Fruit fly (Drosophila melanogaster) whole organism, embryonic: ENCODE results near the gene Rab9Db.

Experiments used
- B-H1 ChIP-seq: fragments of 200-800 bp; sonication (Bioruptor generic); IDR thresholded peaks from 3 replicates; pipeline ENCODE4 v1.3.6; 2022; ENCODE audit warnings: missing biosample characterization, missing genetic modification characterization
- B-H2 ChIP-seq: fragments of 200-800 bp; sonication (Bioruptor generic); optimal IDR thresholded peaks from 2 replicates; lab custom pipeline; 2018; ENCODE audit warnings: missing biosample characterization, mild to moderate bottlenecking, missing genetic modification characterization
- CG10321 ChIP-seq: fragments of 200-800 bp; sonication (Bioruptor generic); IDR thresholded peaks from 2 replicates; pipeline ENCODE4 v1.3.6; 2022; ENCODE audit warnings: missing biosample characterization, missing genetic modification characterization
- CG10366 ChIP-seq: fragments of 200-800 bp; sonication (Bioruptor generic); IDR thresholded peaks from 2 replicates; pipeline ENCODE4 v1.3.6; 2022; ENCODE audit warnings: missing biosample characterization, missing genetic modification characterization
- CG11398 ChIP-seq: fragments of 200-800 bp; sonication (Bioruptor generic); optimal IDR thresholded peaks from 2 replicates; lab custom pipeline; 2016; ENCODE audit warnings: missing biosample characterization, missing genetic modification characterization
- CG12104 ChIP-seq: fragments of 200-800 bp; sonication (Bioruptor generic); optimal IDR thresholded peaks from 3 replicates; lab custom pipeline; 2016; ENCODE audit warnings: missing biosample characterization, missing genetic modification characterization
- CG13123 ChIP-seq: fragments of 200-800 bp; sonication (Bioruptor generic); optimal IDR thresholded peaks from 2 replicates; lab custom pipeline; 2016; ENCODE audit warnings: missing biosample characterization, missing genetic modification characterization
- CG13894 ChIP-seq: fragments of 200-800 bp; sonication (Bioruptor generic); optimal IDR thresholded peaks from 3 replicates; lab custom pipeline; 2018; ENCODE audit warnings: missing biosample characterization, mild to moderate bottlenecking, missing genetic modification characterization, moderate library complexity
- CG15696 ChIP-seq: fragments of 200-800 bp; sonication (Bioruptor generic); optimal IDR thresholded peaks from 2 replicates; lab custom pipeline; 2019; ENCODE audit warnings: missing biosample characterization, mild to moderate bottlenecking, missing genetic modification characterization, moderate library complexity
- CG1603 ChIP-seq: fragments of 200-800 bp; sonication (Bioruptor generic); optimal IDR thresholded peaks from 2 replicates; lab custom pipeline; 2019; ENCODE audit warnings: missing biosample characterization, mild to moderate bottlenecking, missing genetic modification characterization, moderate library complexity
- CG18764 ChIP-seq: fragments of 200-800 bp; sonication (Bioruptor generic); optimal IDR thresholded peaks from 3 replicates; lab custom pipeline; 2016; ENCODE audit warnings: missing biosample characterization, missing genetic modification characterization
- CG32772 ChIP-seq: fragments of 200-800 bp; sonication (Bioruptor generic); IDR thresholded peaks from 2 replicates; pipeline ENCODE4 v1.3.6; 2022; ENCODE audit warnings: missing biosample characterization, missing genetic modification characterization
- CG33213 ChIP-seq: fragments of 200-800 bp; sonication (Bioruptor generic); optimal IDR thresholded peaks from 3 replicates; lab custom pipeline; 2016; ENCODE audit warnings: missing biosample characterization, missing genetic modification characterization
- CG6689 ChIP-seq: fragments of 200-800 bp; sonication (Bioruptor generic); IDR thresholded peaks from 2 replicates; pipeline ENCODE4 v1.3.6; 2022; ENCODE audit warnings: missing biosample characterization, missing genetic modification characterization
- CG7357 ChIP-seq: fragments of 200-800 bp; sonication (Bioruptor generic); IDR thresholded peaks from 3 replicates; pipeline ENCODE4 v1.3.6; 2022; ENCODE audit warnings: missing biosample characterization, missing genetic modification characterization
- CG7745 ChIP-seq: fragments of 200-800 bp; sonication (Bioruptor generic); optimal IDR thresholded peaks from 2 replicates; lab custom pipeline; 2018; ENCODE audit warnings: missing biosample characterization, mild to moderate bottlenecking, missing genetic modification characterization, moderate library complexity
- CG9727 ChIP-seq: fragments of 200-800 bp; sonication (Bioruptor generic); optimal IDR thresholded peaks from 3 replicates; lab custom pipeline; 2017; ENCODE audit warnings: missing biosample characterization, mild to moderate bottlenecking, missing genetic modification characterization
- CTCF ChIP-seq: fragments of 200-800 bp; sonication (Bioruptor generic); optimal IDR thresholded peaks from 2 replicates; lab custom pipeline; 2017; ENCODE audit warnings: missing biosample characterization, mild to moderate bottlenecking, missing genetic modification characterization, moderate library complexity
- CoRest ChIP-seq: fragments of 200-800 bp; sonication (Bioruptor generic); optimal IDR thresholded peaks from 3 replicates; lab custom pipeline; 2018; ENCODE audit warnings: missing biosample characterization, mild to moderate bottlenecking, missing genetic modification characterization, moderate library complexity
- D19B ChIP-seq: fragments of 200-800 bp; sonication (Bioruptor generic); optimal IDR thresholded peaks from 2 replicates; lab custom pipeline; 2017; ENCODE audit warnings: missing biosample characterization, mild to moderate bottlenecking, missing genetic modification characterization
- Deaf1 ChIP-seq: fragments of 200-800 bp; optimal IDR thresholded peaks from 3 replicates; lab custom pipeline; 2019; ENCODE audit warnings: missing biosample characterization, mild to moderate bottlenecking, missing genetic modification characterization, moderate library complexity
- Dfd ChIP-seq, 2 experiments: fragments of >200 bp; optimal IDR thresholded peaks; 2 replicates each; lab custom pipeline; 2017; ENCODE audit warnings: missing biosample characterization in 2 of 2, missing genetic modification characterization in 2 of 2
- Drgx ChIP-seq: fragments of 200-800 bp; sonication (Bioruptor generic); IDR thresholded peaks from 2 replicates; pipeline ENCODE4 v1.3.6; 2022; ENCODE audit warnings: missing biosample characterization, missing genetic modification characterization
- Fer3 ChIP-seq: fragments of 200-800 bp; sonication (Bioruptor generic); optimal IDR thresholded peaks from 2 replicates; lab custom pipeline; 2018; ENCODE audit warnings: missing biosample characterization, mild to moderate bottlenecking, missing genetic modification characterization, moderate library complexity
- Hey ChIP-seq: fragments of 200-800 bp; sonication (Bioruptor generic); optimal IDR thresholded peaks from 3 replicates; lab custom pipeline; 2018; ENCODE audit warnings: missing biosample characterization, mild to moderate bottlenecking, missing genetic modification characterization
- MTF-1 ChIP-seq: fragments of 200-800 bp; sonication (Bioruptor generic); optimal IDR thresholded peaks from 2 replicates; lab custom pipeline; 2018; ENCODE audit warnings: missing biosample characterization, mild to moderate bottlenecking, missing genetic modification characterization, borderline replicate concordance
- Nf-YC ChIP-seq: fragments of 200-800 bp; optimal IDR thresholded peaks from 3 replicates; lab custom pipeline; 2019; ENCODE audit warnings: missing biosample characterization, mild to moderate bottlenecking, missing genetic modification characterization, moderate library complexity
- Side ChIP-seq: fragments of 200-800 bp; sonication (Bioruptor generic); optimal IDR thresholded peaks from 2 replicates; lab custom pipeline; 2016; ENCODE audit warnings: missing biosample characterization, missing genetic modification characterization
- Spps ChIP-seq: fragments of 200-800 bp; sonication (Bioruptor generic); optimal IDR thresholded peaks from 2 replicates; lab custom pipeline; 2018; ENCODE audit warnings: missing biosample characterization, mild to moderate bottlenecking, missing genetic modification characterization
- Sry-β ChIP-seq: fragments of 200-800 bp; sonication (Bioruptor generic); optimal IDR thresholded peaks from 2 replicates; lab custom pipeline; 2018; ENCODE audit warnings: missing biosample characterization, mild to moderate bottlenecking, missing genetic modification characterization, moderate library complexity
- Stat92E ChIP-seq, 3 experiments: fragments of >200 bp in 2 of 3; fragments of 200-800 bp in 1 of 3; sonication (Bioruptor generic) in 1 of 3; optimal IDR thresholded peaks; 2 replicates each; lab custom pipeline; 2017 to 2019; ENCODE audit warnings: missing biosample characterization in 3 of 3, missing genetic modification characterization in 3 of 3, mild to moderate bottlenecking in 1 of 3, moderate library complexity in 1 of 3
- TFAM ChIP-seq: fragments of 200-800 bp; sonication (Bioruptor generic); optimal IDR thresholded peaks from 2 replicates; lab custom pipeline; 2017; ENCODE audit warnings: missing biosample characterization, missing genetic modification characterization, inconsistent platforms
- Vsx1 ChIP-seq: fragments of 200-800 bp; sonication (Bioruptor generic); optimal IDR thresholded peaks from 2 replicates; lab custom pipeline; 2017; ENCODE audit warnings: missing biosample characterization, mild to moderate bottlenecking, missing genetic modification characterization, missing genetic modification reagents
- abd-A ChIP-seq: fragments of 200-800 bp; sonication (Bioruptor generic); optimal IDR thresholded peaks from 3 replicates; lab custom pipeline; 2019; ENCODE audit warnings: missing biosample characterization, mild to moderate bottlenecking, missing genetic modification characterization, moderate library complexity
- br ChIP-seq: fragments of >200 bp; optimal IDR thresholded peaks from 2 replicates; lab custom pipeline; 2017
- cg ChIP-seq: fragments of 200-800 bp; sonication (Bioruptor generic); optimal IDR thresholded peaks from 3 replicates; lab custom pipeline; 2019; ENCODE audit warnings: missing biosample characterization, mild to moderate bottlenecking, missing genetic modification characterization, moderate library complexity
- dan ChIP-seq: fragments of 200-800 bp; sonication (Bioruptor generic); IDR thresholded peaks from 2 replicates; pipeline ENCODE4 v1.3.6; 2022; ENCODE audit warnings: missing biosample characterization, missing genetic modification characterization
- dati ChIP-seq: fragments of 200-800 bp; sonication (Bioruptor generic); IDR thresholded peaks from 2 replicates; pipeline ENCODE4 v1.3.6; 2022; ENCODE audit warnings: missing biosample characterization, missing genetic modification characterization
- dimm ChIP-seq: fragments of 200-800 bp; sonication (Bioruptor generic); IDR thresholded peaks from 2 replicates; pipeline ENCODE4 v1.3.6; 2022; ENCODE audit warnings: missing biosample characterization, missing genetic modification characterization
- dmrt11E ChIP-seq: fragments of 200-800 bp; sonication (Bioruptor generic); optimal IDR thresholded peaks from 3 replicates; lab custom pipeline; 2018; ENCODE audit warnings: missing biosample characterization, mild to moderate bottlenecking, missing genetic modification characterization, moderate library complexity
- gsb-n ChIP-seq: fragments of 200-800 bp; sonication (Bioruptor generic); optimal IDR thresholded peaks from 3 replicates; lab custom pipeline; 2018; ENCODE audit warnings: missing biosample characterization, mild to moderate bottlenecking, missing genetic modification characterization
- hkb ChIP-seq, 2 experiments: fragments of 200-800 bp in 1 of 2; fragments of >200 bp in 1 of 2; sonication (Bioruptor generic) in 1 of 2; IDR thresholded peaks in 1 of 2; optimal IDR thresholded peaks in 1 of 2; 2 replicates each; pipeline versions ENCODE4 v1.3.6 to Lab custom; 2017 to 2022; ENCODE audit warnings: missing biosample characterization in 1 of 2, missing genetic modification characterization in 1 of 2
- insv ChIP-seq, 2 experiments: fragments of 200-800 bp; sonication (Bioruptor generic); optimal IDR thresholded peaks; 3 replicates each; lab custom pipeline; 2016 to 2018; ENCODE audit warnings: missing biosample characterization in 2 of 2, missing genetic modification characterization in 2 of 2
- luna ChIP-seq: fragments of 200-800 bp; sonication (Bioruptor generic); optimal IDR thresholded peaks from 2 replicates; lab custom pipeline; 2016; ENCODE audit warnings: missing biosample characterization, missing genetic modification characterization
- nau ChIP-seq: fragments of 200-800 bp; sonication (Bioruptor generic); optimal IDR thresholded peaks from 3 replicates; lab custom pipeline; 2017; ENCODE audit warnings: missing biosample characterization, mild to moderate bottlenecking, missing genetic modification characterization, missing genetic modification reagents
- nom ChIP-seq: fragments of 200-800 bp; sonication (Bioruptor generic); optimal IDR thresholded peaks from 2 replicates; lab custom pipeline; 2017; ENCODE audit warnings: missing biosample characterization, missing genetic modification characterization, mild to moderate bottlenecking, moderate library complexity, missing genetic modification reagents
- otp ChIP-seq: fragments of 200-800 bp; sonication (Bioruptor generic); IDR thresholded peaks from 3 replicates; pipeline ENCODE4, ENCODE4 v1.3.6; 2022; ENCODE audit warnings: missing biosample characterization, missing genetic modification characterization
- sd ChIP-seq: fragments of 200-800 bp; sonication (Bioruptor generic); optimal IDR thresholded peaks from 3 replicates; lab custom pipeline; 2018; ENCODE audit warnings: missing biosample characterization, mild to moderate bottlenecking, missing genetic modification characterization, moderate library complexity
- stwl ChIP-seq: fragments of 200-800 bp; sonication (Bioruptor generic); optimal IDR thresholded peaks from 3 replicates; lab custom pipeline; 2018; ENCODE audit warnings: missing biosample characterization, mild to moderate bottlenecking, missing genetic modification characterization, moderate library complexity
- tll ChIP-seq, 2 experiments: fragments of 200-800 bp in 1 of 2; fragments of >200 bp in 1 of 2; sonication (Bioruptor generic) in 1 of 2; optimal IDR thresholded peaks; 2 replicates each; lab custom pipeline; 2017 to 2019; ENCODE audit warnings: missing biosample characterization in 2 of 2, missing genetic modification characterization in 2 of 2, mild to moderate bottlenecking in 1 of 2, moderate library complexity in 1 of 2
- zfh1 ChIP-seq: fragments of 200-800 bp; sonication (Bioruptor generic); IDR thresholded peaks from 3 replicates; pipeline ENCODE4 v1.3.6; 2022; ENCODE audit warnings: missing biosample characterization, missing genetic modification characterization

Gene Rab9Db

dm6 chrX:10587445-10587844 is 35.6 kb downstream of the Rab9Db start (continued):
- no peak for TF ChIP-seq B-H2
- no peak for TF ChIP-seq CG10366 (GFP tag; lab: Robert Waterston, UW)
- peak; percentile 34 for TF ChIP-seq CG1603 (tag; lab: Kevin White, UChicago)
- no peak for TF ChIP-seq insv (GFP tag; optimal IDR thresholded peaks at IDR 0.05; lab: Kevin White, UChicago)
- TF ChIP-seq CG13894: no peak
- no peak for TF ChIP-seq dan (GFP tag; lab: Robert Waterston, UW)
- TF ChIP-seq CG9727: no peak
- TF ChIP-seq CG6689 (GFP tag; lab: Robert Waterston, UW): no peak
- peak; percentile 59 for TF ChIP-seq CG32772 (GFP tag; lab: Robert Waterston, UW)
- peak; percentile 43; the same call in 1 of the 3 replicates for TF ChIP-seq otp (GFP tag; lab: Robert Waterston, UW)
- TF ChIP-seq zfh1 (GFP tag; lab: Robert Waterston, UW): 0 out of 3 replicates have a peak, but pooled peaks have one; percentile 46
- peak; percentile 23 for TF ChIP-seq CoRest (tag; lab: Kevin White, UChicago)
- no peak for TF ChIP-seq CG12104 (GFP tag; lab: Kevin White, UChicago)
- TF ChIP-seq CG10321 (GFP tag; lab: Robert Waterston, UW): no peak
- no peak for TF ChIP-seq CTCF (GFP tag; lab: Kevin White, UChicago)
- no peak for TF ChIP-seq D19B (GFP tag; lab: Kevin White, UChicago)
- TF ChIP-seq MTF-1 (GFP tag; lab: Kevin White, UChicago): no peak
- peak; percentile 13; the same call in 1 of the 3 replicates for TF ChIP-seq B-H1 (GFP tag; lab: Robert Waterston, UW)
- TF ChIP-seq dimm (GFP tag; lab: Robert Waterston, UW): peak; percentile 34; the same call in 1 of the 2 replicates
- no peak for TF ChIP-seq Spps (tag; lab: Kevin White, UChicago)
- TF ChIP-seq Drgx: peak; percentile 86
- no peak for TF ChIP-seq CG13123 (GFP tag; lab: Kevin White, UChicago)
- no peak for TF ChIP-seq Vsx1 (GFP tag; lab: Kevin White, UChicago)
- peak; percentile 2 for TF ChIP-seq nom (GFP tag; lab: Kevin White, UChicago)
- TF ChIP-seq dmrt11E: no peak
- TF ChIP-seq Hey: no peak
- peak; percentile 31 for TF ChIP-seq Fer3 (tag; lab: Kevin White, UChicago)
- TF ChIP-seq Stat92E (GFP tag; optimal IDR thresholded peaks at IDR 0.05; lab: Kevin White, UChicago): no peak
- TF ChIP-seq stwl: no peak
- no peak for TF ChIP-seq sd (tag; lab: Kevin White, UChicago)
- no peak for TF ChIP-seq Dfd (GFP tag; optimal IDR thresholded peaks at IDR 0.05; lab: Kevin White, UChicago)
- TF ChIP-seq tll (GFP tag; optimal IDR thresholded peaks at IDR 0.05; lab: Kevin White, UChicago): no peak
- no peak for TF ChIP-seq Deaf1 (tag; lab: Kevin White, UChicago)
- no peak for TF ChIP-seq abd-A (tag; lab: Kevin White, UChicago)
- no peak for TF ChIP-seq br (lab: Kevin White, UChicago)
- no peak for TF ChIP-seq cg (GFP tag; lab: Kevin White, UChicago)
- no peak for TF ChIP-seq CG15696
- TF ChIP-seq CG18764 (GFP tag; lab: Kevin White, UChicago): no peak
- TF ChIP-seq Nf-YC (tag; lab: Kevin White, UChicago): no peak
- no peak for TF ChIP-seq Side
- TF ChIP-seq luna (GFP tag; lab: Kevin White, UChicago): no peak
- TF ChIP-seq CG11398: no peak
- TF ChIP-seq Sry-β: no peak
- no peak for TF ChIP-seq CG33213 (GFP tag; lab: Kevin White, UChicago)
- TF ChIP-seq gsb-n (tag; lab: Kevin White, UChicago): no peak
- no peak for TF ChIP-seq dati (GFP tag; lab: Robert Waterston, UW)
- TF ChIP-seq hkb (optimal IDR thresholded peaks at IDR 0.05; lab: Kevin White, UChicago): no peak
- TF ChIP-seq hkb (GFP tag; IDR thresholded peaks at IDR 0.05; lab: Robert Waterston, UW): peak; percentile 46
- no peak for TF ChIP-seq CG7745 (tag; lab: Kevin White, UChicago)
- TF ChIP-seq CG7357 (GFP tag; lab: Robert Waterston, UW): 0 out of 3 replicates have a peak, but pooled peaks have one; percentile 27
- no peak for TF ChIP-seq TFAM (GFP tag; lab: Kevin White, UChicago)
- TF ChIP-seq nau: no peak
